Worm (Caenorhabditis elegans) whole organism, early embryonic: Measurements from ENCODE around the gene srw-86.

Experiments
- B0310.2 ChIP-seq: sonication (generic microtip); optimal IDR thresholded peaks from 2 replicates; lab custom pipeline; 2016; ENCODE audit warnings: mild to moderate bottlenecking, missing genetic modification characterization, missing compliant biosample characterization
- F13C5.2 ChIP-seq: sonication (generic microtip); optimal IDR thresholded peaks from 2 replicates; lab custom pipeline; 2017; ENCODE audit warnings: mild to moderate bottlenecking, missing genetic modification characterization, inconsistent platforms, missing compliant biosample characterization
- aly-1 ChIP-seq: sonication (generic microtip); optimal IDR thresholded peaks from 2 replicates; lab custom pipeline; 2016; ENCODE audit warnings: missing genetic modification characterization, missing compliant biosample characterization
- ama-1 ChIP-seq: fragments of 150-350 bp; optimal IDR thresholded peaks from 2 replicates; lab custom pipeline; 2014
- ceh-13 ChIP-seq: fragments of 200-800 bp; sonication (Bioruptor generic); optimal IDR thresholded peaks from 2 replicates; lab custom pipeline; 2018; ENCODE audit warnings: mild to moderate bottlenecking, missing genetic modification characterization, missing compliant biosample characterization
- ceh-36 ChIP-seq: sonication (generic microtip); optimal IDR thresholded peaks from 2 replicates; lab custom pipeline; 2016; ENCODE audit warnings: missing genetic modification characterization, inconsistent platforms, missing compliant biosample characterization
- ets-7 ChIP-seq: sonication (generic microtip); optimal IDR thresholded peaks from 2 replicates; lab custom pipeline; 2016; ENCODE audit warnings: missing genotype, missing genetic modification characterization, missing compliant biosample characterization
- flt-1 ChIP-seq: fragments of 200-800 bp; sonication (Bioruptor generic); IDR thresholded peaks from 2 replicates; pipeline ENCODE4 v1.3.6; 2022; ENCODE audit warnings: missing genetic modification characterization, missing compliant biosample characterization
- hmbx-1 ChIP-seq: sonication (generic microtip); optimal IDR thresholded peaks from 2 replicates; lab custom pipeline; 2016; ENCODE audit warnings: mild to moderate bottlenecking, missing genetic modification characterization, missing compliant biosample characterization
- hnd-1 ChIP-seq: sonication (generic microtip); optimal IDR thresholded peaks from 2 replicates; lab custom pipeline; 2016; ENCODE audit warnings: missing genetic modification characterization, missing compliant biosample characterization
- sea-1 ChIP-seq: fragments of 200-800 bp; sonication (Bioruptor generic); conservative IDR thresholded peaks from 2 replicates; pipeline ENCODE4 v1.3.6; 2022; ENCODE audit warnings: missing genetic modification characterization, missing compliant biosample characterization

DNA sequence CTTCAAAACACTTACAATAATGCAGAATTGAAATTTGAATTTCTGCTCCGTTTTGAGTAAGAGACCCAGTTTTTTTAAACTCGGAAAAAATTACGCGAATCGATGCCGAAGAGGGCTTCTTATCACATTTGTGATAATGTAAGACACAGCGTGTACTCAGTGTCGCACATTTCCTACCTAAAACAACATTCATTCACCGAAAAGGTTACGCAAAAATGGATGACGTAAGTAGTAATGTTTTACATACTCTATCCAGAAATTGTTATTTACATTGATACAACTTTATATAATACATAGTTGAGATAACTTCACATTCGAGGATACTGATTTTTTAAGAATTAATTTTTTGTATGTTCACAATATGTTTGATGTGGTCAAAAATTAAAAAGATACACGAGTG is 16.0 kb upstream of the srw-86 start, which contains the start of the genes C25F9.4 and C25F9.9:
- TF ChIP-seq ceh-36: no peak
- no peak for TF ChIP-seq ama-1 (lab: Kevin White, UChicago)
- no peak for TF ChIP-seq hnd-1
- no peak for TF ChIP-seq ceh-13 (GFP tag; lab: Kevin White, UChicago)
- TF ChIP-seq B0310.2 (tag; lab: Kevin White, UChicago): no peak
- TF ChIP-seq ets-7: no peak
- no peak for TF ChIP-seq hmbx-1
- no peak for TF ChIP-seq flt-1 (GFP tag; lab: Robert Waterston, UW)
- TF ChIP-seq aly-1 (tag; lab: Kevin White, UChicago): no peak
- TF ChIP-seq F13C5.2: no peak
- TF ChIP-seq sea-1 (GFP tag; lab: Robert Waterston, UW): no peak
